Fruit fly (Drosophila melanogaster): ENCODE measurements around the gene CG6678.

The CG6678 gene

dm6 chr3R:21937075-21937950, 50.5 kb downstream of the CG6678 start (continued):
- TF ChIP-seq grau (tag; optimal IDR thresholded peaks at IDR 0.05) (peak; percentile 6), CG8388 (GFP tag; optimal IDR thresholded peaks at IDR 0.05) (no peak), CG6813 (GFP tag; optimal IDR thresholded peaks at IDR 0.05) (no peak), danr (GFP tag; IDR thresholded peaks at IDR 0.05) (no peak), CG4617 (GFP tag; optimal IDR thresholded peaks at IDR 0.05; ENCODE audit: borderline replicate concordance) (no peak), CG1603 (tag; optimal IDR thresholded peaks at IDR 0.05) (peak; percentile 21), pros (GFP tag; optimal IDR thresholded peaks at IDR 0.05) (no peak), lmd (GFP tag; IDR thresholded peaks at IDR 0.05) (peak; percentile 51), Oli (tag; optimal IDR thresholded peaks at IDR 0.05) (peak; percentile 23), tup (GFP tag; optimal IDR thresholded peaks at IDR 0.05) (no peak), Drgx (GFP tag; IDR thresholded peaks at IDR 0.05) (peak; percentile 79), tio (GFP tag; optimal IDR thresholded peaks at IDR 0.05) (no peak), CG7839 (tag; optimal IDR thresholded peaks at IDR 0.05) (peak; percentile 45), MTF-1 (GFP tag; optimal IDR thresholded peaks at IDR 0.05; ENCODE audit: borderline replicate concordance) (no peak), CG9727 (GFP tag; optimal IDR thresholded peaks at IDR 0.05) (peak; percentile 20), C15 (GFP tag; IDR thresholded peaks at IDR 0.05) (no peak), CG11695 (GFP tag; IDR thresholded peaks at IDR 0.05) (0 out of 3 replicates have a peak, but pooled peaks have one; percentile 21)

- no peak for TF ChIP-seq zf30C (GFP tag; optimal IDR thresholded peaks at IDR 0.05)
- TF ChIP-seq CG11504 (tag; optimal IDR thresholded peaks at IDR 0.05), result peak; percentile 8
- peak; percentile 45 for TF ChIP-seq D19A (tag; optimal IDR thresholded peaks at IDR 0.05)
Measured at dm6 chr3R:21937951-21938286, 51.1 kb downstream of the CG6678 start.

DNA sequence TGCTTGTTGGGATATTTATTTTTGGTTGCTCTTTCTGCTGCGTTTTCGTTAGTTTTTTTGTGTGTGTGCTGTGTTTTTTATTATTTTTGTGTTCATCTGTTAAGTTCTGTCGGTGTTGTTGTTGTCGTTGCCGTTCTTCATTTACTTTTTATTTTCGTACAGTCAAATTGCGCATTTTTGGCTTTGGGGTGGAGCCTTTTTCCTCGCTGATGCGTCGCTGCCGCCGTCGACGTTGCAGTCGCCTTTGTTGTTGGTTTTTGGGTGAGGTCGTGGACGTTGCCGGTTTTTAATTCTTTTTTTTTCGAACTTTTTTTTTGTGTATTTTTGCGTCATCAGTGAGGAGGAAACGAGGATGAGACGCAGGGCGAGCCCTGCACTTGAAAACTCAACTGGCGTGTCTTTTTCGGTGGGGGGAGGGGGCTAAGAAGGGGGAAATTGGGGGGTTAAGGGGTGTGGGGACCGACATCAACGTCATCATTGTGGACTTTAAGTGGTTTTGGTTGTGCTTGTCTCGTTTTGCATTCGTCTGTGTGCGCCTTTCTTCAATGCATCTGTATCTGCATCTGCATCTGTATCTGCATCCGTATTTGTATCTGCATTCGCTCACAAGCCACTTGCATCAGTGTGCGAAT, 51.8 kb downstream of the CG6678 start:
- TF ChIP-seq nom (GFP tag; optimal IDR thresholded peaks at IDR 0.05) (peak; percentile 95), bsh (GFP tag; optimal IDR thresholded peaks at IDR 0.05) (peak in 1 of 2 experiments; percentile 5), CG14014 (GFP tag; IDR thresholded peaks at IDR 0.05) (0 out of 2 replicates have a peak, but pooled peaks have one; percentile 6), Drgx (GFP tag; IDR thresholded peaks at IDR 0.05) (peak; percentile 59), CG6175 (GFP tag; IDR thresholded peaks at IDR 0.05) (no peak)

DNA sequence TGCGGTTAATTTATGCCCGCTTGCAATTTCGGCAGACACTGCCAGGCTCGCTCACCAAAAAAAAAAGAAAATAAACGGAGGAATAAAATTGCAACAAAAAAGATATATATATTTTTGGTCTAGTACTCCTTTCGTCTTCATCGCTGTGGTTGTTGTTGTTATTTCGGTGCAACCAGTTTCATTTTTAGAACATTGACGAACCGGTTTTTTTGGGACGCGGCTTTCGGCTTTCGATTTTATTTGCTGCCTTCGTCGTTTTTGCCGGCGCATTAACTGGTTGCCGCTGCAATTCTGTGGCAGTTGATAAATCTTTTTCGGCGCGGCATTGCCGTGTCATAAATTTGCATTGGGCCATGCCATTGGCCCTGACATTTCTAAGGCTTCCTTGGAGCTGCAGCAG, 52.3 kb downstream of the CG6678 start:
- peak; percentile 51 for TF ChIP-seq Blimp-1 (GFP tag; optimal IDR thresholded peaks at IDR 0.05)
- TF ChIP-seq disco-r (GFP tag; optimal IDR thresholded peaks at IDR 0.05), result no peak
- no peak for TF ChIP-seq CG17385 (GFP tag; optimal IDR thresholded peaks at IDR 0.05)
- no peak for TF ChIP-seq CG7839 (tag; optimal IDR thresholded peaks at IDR 0.05)
- 0 out of 2 replicates have a peak, but pooled peaks have one; percentile 37 for TF ChIP-seq CG4360 (GFP tag; IDR thresholded peaks at IDR 0.05)
- TF ChIP-seq CG11456 (GFP tag; IDR thresholded peaks at IDR 0.05), result 0 out of 3 replicates have a peak, but pooled peaks have one; percentile 36
- TF ChIP-seq CG2875 (GFP tag; optimal IDR thresholded peaks at IDR 0.05), result no peak

DNA sequence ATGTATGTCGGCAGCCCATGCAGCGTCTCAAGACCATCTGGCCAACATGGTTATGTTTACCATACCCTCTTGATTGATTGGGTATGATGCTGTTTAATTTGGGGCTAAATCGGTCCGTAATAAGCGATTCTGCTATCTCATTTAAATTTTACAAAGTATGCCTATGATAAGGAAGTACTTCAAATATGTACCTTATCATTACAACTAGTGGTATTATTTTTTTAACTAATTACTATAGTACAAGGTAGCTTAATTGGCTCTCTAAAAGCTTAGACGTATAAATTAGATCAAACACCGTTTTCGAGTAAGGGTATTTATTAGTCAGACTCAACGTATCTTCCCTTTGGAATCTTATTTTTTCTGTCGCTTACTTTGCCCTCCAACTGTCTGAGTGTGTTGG, 53.3 kb downstream of the CG6678 start:
- no peak for TF ChIP-seq CG13424 (tag; optimal IDR thresholded peaks at IDR 0.05)
- TF ChIP-seq CG12744 (GFP tag; optimal IDR thresholded peaks at IDR 0.05), result no peak
- TF ChIP-seq CG16815 (GFP tag; optimal IDR thresholded peaks at IDR 0.05), result no peak
- TF ChIP-seq CG9876 (GFP tag; optimal IDR thresholded peaks at IDR 0.05), result no peak
